Worm (Caenorhabditis elegans) whole organism, mixed stage, embryonic: ENCODE results near the gene ncl-1.

Source experiments
- drap-1 ChIP-seq: fragments of 200-800 bp; sonication (Bioruptor generic); optimal IDR thresholded peaks from 3 replicates; lab custom pipeline; 2018; ENCODE audit warnings: mild to moderate bottlenecking, missing genetic modification characterization, missing compliant biosample characterization
- elt-1 ChIP-seq: sonication (generic microtip); optimal IDR thresholded peaks from 2 replicates; lab custom pipeline; 2017; ENCODE audit warnings: missing genetic modification characterization, mild to moderate bottlenecking, missing compliant biosample characterization, antibody characterized with exemption, moderate library complexity, borderline replicate concordance; ENCODE audit not compliant: insufficient read depth
- lsy-2 ChIP-seq: fragments of 150-350 bp; optimal IDR thresholded peaks from 2 replicates; lab custom pipeline; 2014; ENCODE audit warnings: missing biosample characterization, missing genetic modification characterization
- mep-1 ChIP-seq: fragments of 150-350 bp; optimal IDR thresholded peaks from 2 replicates; lab custom pipeline; 2017; ENCODE audit warnings: missing biosample characterization, missing genetic modification reagents, missing genetic modification characterization, inconsistent platforms
- mls-2 ChIP-seq: sonication (generic microtip); optimal IDR thresholded peaks from 2 replicates; lab custom pipeline; 2016; ENCODE audit warnings: mild to moderate bottlenecking, missing genetic modification characterization, moderate library complexity, missing compliant biosample characterization
- nhr-237 ChIP-seq: fragments of 150-350 bp; optimal IDR thresholded peaks from 2 replicates; lab custom pipeline; 2014; ENCODE audit warnings: missing biosample characterization, missing genetic modification characterization
- nhr-76 ChIP-seq: sonication (generic microtip); optimal IDR thresholded peaks from 2 replicates; lab custom pipeline; 2017; ENCODE audit warnings: missing biosample characterization, missing genetic modification characterization
- sem-2 ChIP-seq: fragments of 200-800 bp; sonication (Bioruptor generic); optimal IDR thresholded peaks from 2 replicates; lab custom pipeline; 2018; ENCODE audit warnings: mild to moderate bottlenecking, missing genetic modification characterization, missing compliant biosample characterization
- snpc-4 ChIP-seq: fragments of 150-350 bp; optimal IDR thresholded peaks from 2 replicates; lab custom pipeline; 2014; ENCODE audit warnings: missing biosample characterization, missing genetic modification characterization
- unc-62 ChIP-seq: fragments of 150-350 bp; optimal IDR thresholded peaks from 2 replicates; lab custom pipeline; 2014; ENCODE audit warnings: missing biosample characterization, missing genetic modification reagents, missing genetic modification characterization
- zip-8 ChIP-seq: fragments of 150-350 bp; optimal IDR thresholded peaks from 2 replicates; lab custom pipeline; 2014; ENCODE audit warnings: missing biosample characterization, missing genetic modification characterization

ce11 chrIII:7733563-7733962 lies 14.0 kb downstream of the ncl-1 start:
- TF ChIP-seq mep-1 (no peak), drap-1 (no peak), snpc-4 (tag; lab: Kevin White, UChicago) (no peak), unc-62 (GFP tag; lab: Kevin White, UChicago) (no peak), mls-2 (tag; lab: Kevin White, UChicago) (no peak), nhr-76 (tag; lab: Kevin White, UChicago) (no peak), lsy-2 (tag; lab: Kevin White, UChicago) (no peak), elt-1 (tag; lab: Kevin White, UChicago) (no peak), zip-8 (no peak), nhr-237 (no peak), sem-2 (GFP tag; lab: Kevin White, UChicago) (no peak)
